Worm (Caenorhabditis elegans) whole organism, early embryonic: Measurements from ENCODE around the gene nhr-201.

Experiments used
- B0310.2 ChIP-seq: sonication (generic microtip); optimal IDR thresholded peaks from 2 replicates; lab custom pipeline; 2016; ENCODE audit warnings: mild to moderate bottlenecking, missing genetic modification characterization, missing compliant biosample characterization
- F13C5.2 ChIP-seq: sonication (generic microtip); optimal IDR thresholded peaks from 2 replicates; lab custom pipeline; 2017; ENCODE audit warnings: mild to moderate bottlenecking, missing genetic modification characterization, inconsistent platforms, missing compliant biosample characterization
- aly-1 ChIP-seq: sonication (generic microtip); optimal IDR thresholded peaks from 2 replicates; lab custom pipeline; 2016; ENCODE audit warnings: missing genetic modification characterization, missing compliant biosample characterization
- ama-1 ChIP-seq: fragments of 150-350 bp; optimal IDR thresholded peaks from 2 replicates; lab custom pipeline; 2014
- ceh-13 ChIP-seq: fragments of 200-800 bp; sonication (Bioruptor generic); optimal IDR thresholded peaks from 2 replicates; lab custom pipeline; 2018; ENCODE audit warnings: mild to moderate bottlenecking, missing genetic modification characterization, missing compliant biosample characterization
- ceh-36 ChIP-seq: sonication (generic microtip); optimal IDR thresholded peaks from 2 replicates; lab custom pipeline; 2016; ENCODE audit warnings: missing genetic modification characterization, inconsistent platforms, missing compliant biosample characterization
- ets-7 ChIP-seq: sonication (generic microtip); optimal IDR thresholded peaks from 2 replicates; lab custom pipeline; 2016; ENCODE audit warnings: missing genotype, missing genetic modification characterization, missing compliant biosample characterization
- flt-1 ChIP-seq: fragments of 200-800 bp; sonication (Bioruptor generic); IDR thresholded peaks from 2 replicates; pipeline ENCODE4 v1.3.6; 2022; ENCODE audit warnings: missing genetic modification characterization, missing compliant biosample characterization
- hmbx-1 ChIP-seq: sonication (generic microtip); optimal IDR thresholded peaks from 2 replicates; lab custom pipeline; 2016; ENCODE audit warnings: mild to moderate bottlenecking, missing genetic modification characterization, missing compliant biosample characterization
- hmg-4 ChIP-seq: fragments of 200-800 bp; sonication (Bioruptor generic); optimal IDR thresholded peaks from 2 replicates; lab custom pipeline; 2018; ENCODE audit warnings: mild to moderate bottlenecking, missing genetic modification characterization, missing compliant biosample characterization
- hnd-1 ChIP-seq: sonication (generic microtip); optimal IDR thresholded peaks from 2 replicates; lab custom pipeline; 2016; ENCODE audit warnings: missing genetic modification characterization, missing compliant biosample characterization
- pes-1 ChIP-seq: fragments of 200-800 bp; sonication (Bioruptor generic); IDR thresholded peaks from 2 replicates; pipeline ENCODE4 v1.3.6; 2022; ENCODE audit warnings: missing genetic modification reagents, missing genetic modification characterization, missing compliant biosample characterization
- scrt-1 ChIP-seq: fragments of 200-800 bp; sonication (Bioruptor generic); IDR thresholded peaks from 2 replicates; pipeline ENCODE4 v1.3.6; 2022; ENCODE audit warnings: missing genetic modification characterization, missing compliant biosample characterization
- sea-1 ChIP-seq: fragments of 200-800 bp; sonication (Bioruptor generic); conservative IDR thresholded peaks from 2 replicates; pipeline ENCODE4 v1.3.6; 2022; ENCODE audit warnings: missing genetic modification characterization, missing compliant biosample characterization
- tbx-11 ChIP-seq: fragments of 200-800 bp; sonication (Bioruptor generic); IDR thresholded peaks from 2 replicates; pipeline ENCODE4 v1.3.6; 2022; ENCODE audit warnings: missing genetic modification characterization, missing compliant biosample characterization
- tbx-37 ChIP-seq: fragments of 200-800 bp; sonication (Bioruptor generic); conservative IDR thresholded peaks from 2 replicates; pipeline ENCODE4 v1.3.6; 2022; ENCODE audit warnings: missing genetic modification reagents, missing genetic modification characterization, missing compliant biosample characterization
- tra-4 ChIP-seq: sonication (generic microtip); optimal IDR thresholded peaks from 2 replicates; lab custom pipeline; 2017; ENCODE audit warnings: missing genetic modification characterization, missing compliant biosample characterization

nhr-201 gene

DNA sequence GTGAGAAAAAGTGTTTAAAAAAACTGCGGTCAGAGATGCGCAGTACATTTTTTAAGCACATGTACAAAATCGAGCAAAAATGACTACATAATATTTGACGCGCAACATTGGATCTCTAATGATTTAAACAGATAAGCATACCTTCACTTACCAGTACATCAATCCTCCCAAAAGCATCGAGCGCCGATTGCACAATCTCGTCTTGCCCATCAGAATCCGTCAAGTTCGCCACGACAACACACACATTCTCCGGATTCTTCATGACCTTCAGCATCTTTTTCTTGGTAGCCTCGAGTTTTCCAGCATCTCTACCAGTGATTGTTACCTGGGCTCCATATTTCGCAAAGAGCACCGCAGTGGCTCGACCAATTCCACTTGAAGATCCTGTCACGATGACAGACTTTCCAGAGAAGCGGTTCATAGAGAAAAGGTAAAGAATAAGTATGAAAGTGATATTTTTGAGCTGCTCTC, 38.2 kb downstream of the nhr-201 start, which contains the start of gene T01G6.10:
TSS of gene T01G6.10 (minus strand) at position 421 of the 471 bp plus-strand sequence.
- TF ChIP-seq ceh-13 (GFP tag; lab: Kevin White, UChicago) (no peak), scrt-1 (no peak), F13C5.2 (tag; lab: Kevin White, UChicago) (no peak), ceh-36 (no peak), pes-1 (no peak), ets-7 (no peak), hnd-1 (tag; lab: Kevin White, UChicago) (no peak), hmbx-1 (tag; lab: Kevin White, UChicago) (no peak)

ce11 chrV:503728-504127, 39.1 kb downstream of the nhr-201 start, which contains the start of gene srlf-35:
Gene srlf-35, plus strand, starts transcription at chrV:504028.
- TF ChIP-seq hmg-4 (GFP tag; lab: Kevin White, UChicago): no peak
- TF ChIP-seq sea-1 (GFP tag; lab: Robert Waterston, UW): no peak
- no peak for TF ChIP-seq B0310.2 (tag; lab: Kevin White, UChicago)
- TF ChIP-seq ceh-13 (GFP tag; lab: Kevin White, UChicago): no peak
- no peak for TF ChIP-seq ets-7
- no peak for TF ChIP-seq flt-1 (GFP tag; lab: Robert Waterston, UW)
- TF ChIP-seq tra-4 (tag; lab: Kevin White, UChicago): no peak
- TF ChIP-seq ceh-36: no peak
- TF ChIP-seq aly-1: no peak
- TF ChIP-seq tbx-11 (GFP tag; lab: Robert Waterston, UW): no peak
- TF ChIP-seq hnd-1 (tag; lab: Kevin White, UChicago): no peak
- TF ChIP-seq hmbx-1 (tag; lab: Kevin White, UChicago): no peak
- TF ChIP-seq pes-1: no peak
- TF ChIP-seq scrt-1: no peak
- no peak for TF ChIP-seq F13C5.2 (tag; lab: Kevin White, UChicago)
- no peak for TF ChIP-seq ama-1 (lab: Kevin White, UChicago)
- no peak for TF ChIP-seq tbx-37 (GFP tag; lab: Robert Waterston, UW)

DNA sequence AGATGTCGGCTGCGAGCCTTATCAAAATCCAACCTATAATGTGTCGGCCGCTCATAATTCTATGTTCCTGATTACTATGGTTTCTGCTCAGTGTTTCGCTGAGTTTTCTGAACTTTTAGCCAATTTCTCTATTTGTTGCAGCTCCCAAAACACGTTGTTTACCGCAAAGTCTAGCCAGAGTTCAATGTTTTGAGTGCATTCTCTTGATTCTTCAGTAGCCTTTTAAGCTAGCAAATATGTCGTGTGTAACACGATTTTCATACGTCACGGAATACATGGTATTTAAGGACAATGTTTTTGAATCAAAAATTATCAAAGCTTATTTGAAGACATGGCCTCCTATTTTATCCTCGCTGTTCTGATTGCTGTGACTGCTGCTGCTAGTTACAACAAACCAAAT, 40.6 kb downstream of the nhr-201 start, which contains the start of gene srlf-19:
TSS of gene srlf-19 (plus strand) at position 301 of the 400 bp plus-strand sequence.
- TF ChIP-seq tra-4 (tag; lab: Kevin White, UChicago): no peak
- no peak for TF ChIP-seq F13C5.2 (tag; lab: Kevin White, UChicago)
- TF ChIP-seq flt-1 (GFP tag; lab: Robert Waterston, UW): no peak
- TF ChIP-seq scrt-1: no peak
- no peak for TF ChIP-seq B0310.2 (tag; lab: Kevin White, UChicago)
- no peak for TF ChIP-seq ets-7
- no peak for TF ChIP-seq aly-1
- no peak for TF ChIP-seq hmg-4 (GFP tag; lab: Kevin White, UChicago)

- TF ChIP-seq ets-7 (no peak), sea-1 (GFP tag; lab: Robert Waterston, UW) (no peak), ceh-36 (no peak), tbx-37 (GFP tag; lab: Robert Waterston, UW) (no peak), aly-1 (no peak), ceh-13 (GFP tag; lab: Kevin White, UChicago) (no peak), scrt-1 (no peak), pes-1 (no peak), tbx-11 (GFP tag; lab: Robert Waterston, UW) (no peak), ama-1 (lab: Kevin White, UChicago) (no peak), F13C5.2 (tag; lab: Kevin White, UChicago) (no peak), hnd-1 (tag; lab: Kevin White, UChicago) (no peak), tra-4 (tag; lab: Kevin White, UChicago) (no peak), hmg-4 (GFP tag; lab: Kevin White, UChicago) (no peak), flt-1 (GFP tag; lab: Robert Waterston, UW) (no peak), hmbx-1 (tag; lab: Kevin White, UChicago) (no peak), B0310.2 (tag; lab: Kevin White, UChicago) (no peak)
These were observed 47.8 kb downstream of the nhr-201 start, which contains the start of gene srh-37 for ce11 chrV:512420-512819. Gene srh-37, minus strand, starts transcription at chrV:512520.
